Worm (Caenorhabditis elegans): ENCODE data around the gene sec-24.2.

ce11 chrIV:12311597-12311996, 49.0 kb downstream of the sec-24.2 start, which contains the start of gene oac-58:
- no peak for TF ChIP-seq ama-1 (optimal IDR thresholded peaks at IDR 0.05)
- TF ChIP-seq ama-1 (GFP tag; optimal IDR thresholded peaks at IDR 0.05): no peak
- no peak for TF ChIP-seq akir-1 (GFP tag; optimal IDR thresholded peaks at IDR 0.05)
- no peak for TF ChIP-seq madf-8 (GFP tag; conservative IDR thresholded peaks at IDR 0.05)
- no peak for TF ChIP-seq dpl-1 (GFP tag; optimal IDR thresholded peaks at IDR 0.05)
- no peak for TF ChIP-seq rcor-1 (GFP tag; IDR thresholded peaks at IDR 0.05)
- no peak for TF ChIP-seq dox-1 (GFP tag; IDR thresholded peaks at IDR 0.05)
- no peak for TF ChIP-seq ztf-22 (GFP tag; optimal IDR thresholded peaks at IDR 0.05)
- TF ChIP-seq unc-62 (GFP tag; optimal IDR thresholded peaks at IDR 0.05): no peak
- TF ChIP-seq T07F8.4 (tag; optimal IDR thresholded peaks at IDR 0.05): no peak
- no peak for TF ChIP-seq mcd-1 (GFP tag; IDR thresholded peaks at IDR 0.05)
- no peak for TF ChIP-seq pha-4 (tag; optimal IDR thresholded peaks at IDR 0.05)
